Fruit fly (Drosophila melanogaster): Measurements from ENCODE around the gene rols.

DNA sequence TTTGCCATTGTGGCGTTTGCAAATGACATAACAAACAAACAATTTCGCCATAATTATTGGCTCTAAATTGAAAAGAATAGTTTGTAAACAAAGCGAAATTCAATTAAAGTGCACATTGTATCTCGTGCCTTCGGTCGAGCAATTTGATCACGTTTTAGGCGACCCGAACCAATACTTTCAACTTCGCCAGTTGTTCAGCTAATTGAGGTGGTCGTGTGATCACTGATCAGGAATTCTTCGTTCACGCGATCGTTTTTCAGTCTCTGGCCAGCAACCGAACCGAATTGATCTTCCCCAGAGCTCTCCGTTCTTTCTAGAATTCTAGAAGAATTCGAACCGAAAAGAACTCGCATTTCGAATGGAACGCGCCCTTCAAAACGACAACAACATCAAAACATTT is 60.5 kb downstream of the rols start:
- TF ChIP-seq CG4496 (GFP tag; IDR thresholded peaks at IDR 0.05) (no peak), CG9948 (tag; optimal IDR thresholded peaks at IDR 0.05) (no peak), EcR (GFP tag; optimal IDR thresholded peaks at IDR 0.05) (no peak), CG10348 (GFP tag; IDR thresholded peaks at IDR 0.05) (no peak), D1 (tag; optimal IDR thresholded peaks at IDR 0.05) (no peak), CG8301 (tag; optimal IDR thresholded peaks at IDR 0.05) (no peak), CG15710 (tag; optimal IDR thresholded peaks at IDR 0.05) (no peak), Pif1A (GFP tag; optimal IDR thresholded peaks at IDR 0.05) (no peak), fd96Ca (GFP tag; IDR thresholded peaks at IDR 0.05) (no peak), rn (GFP tag; IDR thresholded peaks at IDR 0.05) (no peak), CG17806 (tag; optimal IDR thresholded peaks at IDR 0.05) (no peak), CG8159 (tag; optimal IDR thresholded peaks at IDR 0.05) (no peak), Pif1B (GFP tag; optimal IDR thresholded peaks at IDR 0.05) (no peak), CG32121 (GFP tag; IDR thresholded peaks at IDR 0.05) (no peak)

Measured in whole organism, pupa.